Worm (Caenorhabditis elegans) whole organism, early embryonic: ENCODE results near the gene pepm-1.

ENCODE experiments used
- aly-1 ChIP-seq: sonication (generic microtip); optimal IDR thresholded peaks from 2 replicates; lab custom pipeline; 2016; ENCODE audit warnings: missing genetic modification characterization, missing compliant biosample characterization
- flt-1 ChIP-seq: fragments of 200-800 bp; sonication (Bioruptor generic); IDR thresholded peaks from 2 replicates; pipeline ENCODE4 v1.3.6; 2022; ENCODE audit warnings: missing genetic modification characterization, missing compliant biosample characterization

- no peak for TF ChIP-seq flt-1
- TF ChIP-seq aly-1: no peak
These were observed 34.5 kb upstream of the pepm-1 start, which contains the start of gene F14D7.9 for ce11 chrV:14294396-14294795.
